Worm (Caenorhabditis elegans) whole organism, L1 larva: ENCODE data around the gene Y43F4A.4.

Source experiments
- alr-1 ChIP-seq: fragments of 200-800 bp; sonication (Bioruptor generic); optimal IDR thresholded peaks from 2 replicates; lab custom pipeline; 2018; ENCODE audit warnings: borderline replicate concordance, mild to moderate bottlenecking, missing genetic modification characterization, missing compliant biosample characterization
- blmp-1 ChIP-seq: fragments of 150-350 bp; optimal IDR thresholded peaks from 2 replicates; lab custom pipeline; 2014; ENCODE audit warnings: missing biosample characterization, missing genetic modification characterization
- egl-13 ChIP-seq: sonication (generic microtip); optimal IDR thresholded peaks from 2 replicates; lab custom pipeline; 2016; ENCODE audit warnings: missing genotype, missing genetic modification reagents, missing genetic modification characterization, missing compliant biosample characterization
- fkh-4 ChIP-seq: sonication (generic microtip); optimal IDR thresholded peaks from 2 replicates; lab custom pipeline; 2016; ENCODE audit warnings: missing compliant biosample characterization, missing genetic modification characterization, borderline replicate concordance
- grh-1 ChIP-seq: fragments of 200-800 bp; sonication (Bioruptor generic); IDR thresholded peaks from 2 replicates; pipeline ENCODE4 v1.3.6; 2022; ENCODE audit warnings: missing genetic modification reagents, missing genetic modification characterization, missing compliant biosample characterization
- lin-15B ChIP-seq: fragments of 150-350 bp; sonication (generic microtip); optimal IDR thresholded peaks from 3 replicates; lab custom pipeline; 2014; ENCODE audit warnings: missing biosample characterization, missing genetic modification characterization
- mdl-1 ChIP-seq, 2 experiments: fragments of 150-350 bp; optimal IDR thresholded peaks; 2 replicates each; lab custom pipeline; 2014 to 2017; ENCODE audit warnings: missing biosample characterization in 2 of 2, missing genetic modification characterization in 2 of 2, inconsistent platforms in 1 of 2
- nhr-28 ChIP-seq: fragments of 150-350 bp; optimal IDR thresholded peaks from 2 replicates; lab custom pipeline; 2014; ENCODE audit warnings: missing biosample characterization, missing genetic modification characterization
- nhr-77 ChIP-seq: fragments of 150-350 bp; optimal IDR thresholded peaks from 2 replicates; lab custom pipeline; 2014; ENCODE audit warnings: missing biosample characterization, missing genetic modification characterization
- snu-23 ChIP-seq: sonication (generic microtip); optimal IDR thresholded peaks from 2 replicates; lab custom pipeline; 2016; ENCODE audit warnings: missing genetic modification characterization, missing compliant biosample characterization

ce11 chrIII:13285421-13285820, 40.0 kb downstream of the Y43F4A.4 start, which contains the start of gene F56A8.8:
- no peak for TF ChIP-seq blmp-1 (tag; lab: Kevin White, UChicago)
- TF ChIP-seq alr-1 (tag; lab: Kevin White, UChicago) = no peak
- no peak for TF ChIP-seq mdl-1 (tag; optimal IDR thresholded peaks at IDR 0.05; lab: Kevin White, UChicago)
- TF ChIP-seq grh-1 (GFP tag; lab: Robert Waterston, UW) = 0 out of 2 replicates have a peak, but pooled peaks have one; percentile 17
- TF ChIP-seq egl-13 (tag; lab: Kevin White, UChicago) = no peak
- no peak for TF ChIP-seq nhr-28 (tag; lab: Kevin White, UChicago)
- no peak for TF ChIP-seq fkh-4 (tag; lab: Kevin White, UChicago)
- TF ChIP-seq nhr-77 (tag; lab: Kevin White, UChicago) = no peak
- TF ChIP-seq lin-15B (tag; lab: Kevin White, UChicago) = no peak
- no peak for TF ChIP-seq snu-23 (GFP tag; lab: Kevin White, UChicago)
